Fruit fly (Drosophila melanogaster): Measurements from ENCODE around the gene CG1889.

DNA sequence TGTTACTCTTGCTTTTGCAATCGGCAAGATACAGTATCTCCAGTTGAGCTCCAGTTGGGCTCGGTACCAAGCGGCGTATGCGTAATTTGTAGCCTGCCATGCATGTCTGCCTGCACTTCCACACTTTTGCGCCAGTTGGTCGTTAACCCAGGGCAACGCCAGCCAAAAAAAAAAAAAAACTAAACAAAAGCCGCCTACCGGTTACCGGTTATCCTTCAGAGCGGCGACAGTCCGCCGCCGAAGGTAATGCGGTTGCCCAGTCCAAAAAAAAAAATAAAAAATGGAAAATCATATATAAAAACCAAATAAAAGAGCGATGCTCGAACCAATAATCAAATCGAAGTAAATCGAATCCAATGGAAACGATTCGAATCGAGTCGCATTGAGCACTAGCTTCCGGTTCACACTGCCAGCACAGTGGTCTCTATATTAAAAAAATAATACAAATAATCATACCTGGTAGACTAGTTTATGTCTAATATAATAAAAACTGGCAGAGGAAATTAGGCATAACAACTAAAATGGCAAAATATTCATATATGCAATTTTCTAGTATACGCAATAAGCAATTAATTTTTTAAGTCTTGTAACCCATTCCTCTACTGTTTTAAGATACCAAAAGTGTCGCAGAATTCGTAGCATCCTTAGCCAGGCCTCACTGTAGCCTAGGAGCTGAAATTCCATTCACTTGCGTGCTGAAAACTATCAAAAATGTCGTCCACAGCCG lies 22.5 kb downstream of the CG1889 start:
- TF ChIP-seq CG8478 (optimal IDR thresholded peaks at IDR 0.05) (no peak), CTCF (optimal IDR thresholded peaks at IDR 0.05) (no peak)

All from S2 (cell line).